Fruit fly (Drosophila melanogaster) whole organism, embryonic: ENCODE measurements around the gene vkg.
A peak's percentile ranks its signal among the peaks of the same experiment; 100 is the strongest.

Source experiments
- CG10321 ChIP-seq: fragments of 200-800 bp; sonication (Bioruptor generic); IDR thresholded peaks from 2 replicates; pipeline ENCODE4 v1.3.6; 2022; ENCODE audit warnings: missing biosample characterization, missing genetic modification characterization
- CG12071 ChIP-seq: fragments of 200-800 bp; sonication (Bioruptor generic); optimal IDR thresholded peaks from 3 replicates; lab custom pipeline; 2018; ENCODE audit warnings: missing biosample characterization, mild to moderate bottlenecking, missing genetic modification characterization
- CG12155 ChIP-seq: fragments of 200-800 bp; sonication (Bioruptor generic); optimal IDR thresholded peaks from 3 replicates; lab custom pipeline; 2016; ENCODE audit warnings: missing biosample characterization, missing genetic modification characterization
- CG13775 ChIP-seq: fragments of 200-800 bp; sonication (Bioruptor generic); optimal IDR thresholded peaks from 3 replicates; lab custom pipeline; 2017; ENCODE audit warnings: missing biosample characterization, mild to moderate bottlenecking, missing genetic modification characterization
- CG16815 ChIP-seq: fragments of 200-800 bp; sonication (Bioruptor generic); optimal IDR thresholded peaks from 3 replicates; lab custom pipeline; 2017; ENCODE audit warnings: missing biosample characterization, mild to moderate bottlenecking, missing genetic modification characterization
- CG17612 ChIP-seq: fragments of 200-800 bp; sonication (Bioruptor generic); IDR thresholded peaks from 2 replicates; pipeline ENCODE4 v1.3.6; 2022; ENCODE audit warnings: missing biosample characterization, missing genetic modification characterization
- CG18619 ChIP-seq: fragments of 200-800 bp; sonication (Bioruptor generic); optimal IDR thresholded peaks from 3 replicates; lab custom pipeline; 2017; ENCODE audit warnings: missing biosample characterization, mild to moderate bottlenecking, missing genetic modification characterization
- CG32532 ChIP-seq: fragments of 200-800 bp; sonication (Bioruptor generic); IDR thresholded peaks from 2 replicates; pipeline ENCODE4 v1.3.6; 2022; ENCODE audit warnings: missing biosample characterization, missing genetic modification characterization
- CG32772 ChIP-seq: fragments of 200-800 bp; sonication (Bioruptor generic); IDR thresholded peaks from 2 replicates; pipeline ENCODE4 v1.3.6; 2022; ENCODE audit warnings: missing biosample characterization, missing genetic modification characterization
- CG6654 ChIP-seq: fragments of 200-800 bp; sonication (Bioruptor generic); optimal IDR thresholded peaks from 2 replicates; lab custom pipeline; 2017; ENCODE audit warnings: missing biosample characterization, mild to moderate bottlenecking, missing genetic modification characterization
- CG6689 ChIP-seq: fragments of 200-800 bp; sonication (Bioruptor generic); IDR thresholded peaks from 2 replicates; pipeline ENCODE4 v1.3.6; 2022; ENCODE audit warnings: missing biosample characterization, missing genetic modification characterization
- CG7372 ChIP-seq: fragments of 200-800 bp; sonication (Bioruptor generic); IDR thresholded peaks from 2 replicates; pipeline ENCODE4 v1.3.6; 2022; ENCODE audit warnings: missing biosample characterization, missing genetic modification characterization
- CG8281 ChIP-seq: fragments of 200-800 bp; sonication (Bioruptor generic); optimal IDR thresholded peaks from 2 replicates; lab custom pipeline; 2018; ENCODE audit warnings: missing biosample characterization, mild to moderate bottlenecking, missing genetic modification characterization, moderate library complexity
- CG8478 ChIP-seq: fragments of >200 bp; optimal IDR thresholded peaks from 2 replicates; lab custom pipeline; 2018
- CG9932 ChIP-seq: fragments of 200-800 bp; sonication (Bioruptor generic); IDR thresholded peaks from 2 replicates; pipeline ENCODE4 v1.3.6; 2022; ENCODE audit warnings: missing biosample characterization, missing genetic modification characterization
- D19B ChIP-seq: fragments of 200-800 bp; sonication (Bioruptor generic); optimal IDR thresholded peaks from 2 replicates; lab custom pipeline; 2017; ENCODE audit warnings: missing biosample characterization, mild to moderate bottlenecking, missing genetic modification characterization
- Doc3 ChIP-seq: fragments of 200-800 bp; sonication (Bioruptor generic); IDR thresholded peaks from 3 replicates; pipeline ENCODE4 v1.3.6; 2022; ENCODE audit warnings: missing biosample characterization, missing genetic modification characterization; ENCODE audit not compliant: partially characterized antibody
- Fer3 ChIP-seq: fragments of 200-800 bp; sonication (Bioruptor generic); optimal IDR thresholded peaks from 2 replicates; lab custom pipeline; 2018; ENCODE audit warnings: missing biosample characterization, mild to moderate bottlenecking, missing genetic modification characterization, moderate library complexity
- H15 ChIP-seq: fragments of 200-800 bp; sonication (Bioruptor generic); IDR thresholded peaks from 3 replicates; pipeline ENCODE4 v1.3.6; 2022; ENCODE audit warnings: missing biosample characterization, missing genetic modification characterization
- HHEX ChIP-seq: fragments of 200-800 bp; sonication (Bioruptor generic); optimal IDR thresholded peaks from 3 replicates; lab custom pipeline; 2017; ENCODE audit warnings: missing biosample characterization, mild to moderate bottlenecking, missing genetic modification characterization, missing genetic modification reagents
- Hmr ChIP-seq: fragments of 200-800 bp; sonication (Bioruptor generic); optimal IDR thresholded peaks from 3 replicates; lab custom pipeline; 2017; ENCODE audit warnings: mild to moderate bottlenecking, missing biosample characterization, missing genetic modification reagents, missing genetic modification characterization
- Hsf ChIP-seq: fragments of 200-800 bp; sonication (Bioruptor generic); optimal IDR thresholded peaks from 3 replicates; lab custom pipeline; 2016; ENCODE audit warnings: missing biosample characterization, missing genetic modification characterization
- MTF-1 ChIP-seq: fragments of 200-800 bp; sonication (Bioruptor generic); optimal IDR thresholded peaks from 2 replicates; lab custom pipeline; 2018; ENCODE audit warnings: missing biosample characterization, mild to moderate bottlenecking, missing genetic modification characterization, borderline replicate concordance
- NC2α ChIP-seq: fragments of 200-800 bp; sonication (Bioruptor generic); optimal IDR thresholded peaks from 2 replicates; lab custom pipeline; 2016; ENCODE audit warnings: missing biosample characterization, missing genetic modification characterization
- NC2β ChIP-seq: fragments of 200-800 bp; sonication (Bioruptor generic); optimal IDR thresholded peaks from 2 replicates; lab custom pipeline; 2016; ENCODE audit warnings: missing biosample characterization, missing genetic modification characterization
- Nf-YC ChIP-seq: fragments of 200-800 bp; optimal IDR thresholded peaks from 3 replicates; lab custom pipeline; 2019; ENCODE audit warnings: missing biosample characterization, mild to moderate bottlenecking, missing genetic modification characterization, moderate library complexity
- Ssrp ChIP-seq: fragments of 200-800 bp; sonication (Bioruptor generic); optimal IDR thresholded peaks from 2 replicates; lab custom pipeline; 2018; ENCODE audit warnings: missing biosample characterization, mild to moderate bottlenecking, missing genetic modification characterization, moderate library complexity
- Tbp ChIP-seq: fragments of >200 bp; optimal IDR thresholded peaks from 2 replicates; lab custom pipeline; 2018; ENCODE audit warnings: missing biosample characterization, missing genetic modification characterization
- Xrp1 ChIP-seq: fragments of 200-800 bp; sonication (Bioruptor generic); IDR thresholded peaks from 2 replicates; pipeline ENCODE4 v1.3.6; 2022; ENCODE audit warnings: missing biosample characterization, missing genetic modification characterization
- al ChIP-seq: fragments of 200-800 bp; sonication (Bioruptor generic); IDR thresholded peaks from 2 replicates; pipeline ENCODE4 v1.3.6; 2022; ENCODE audit warnings: missing biosample characterization, missing genetic modification characterization
- bowl ChIP-seq: fragments of 200-800 bp; sonication (Bioruptor generic); IDR thresholded peaks from 2 replicates; pipeline ENCODE4 v1.3.6; 2022; ENCODE audit warnings: missing biosample characterization, missing genetic modification characterization
- btn ChIP-seq: fragments of 200-800 bp; sonication (Bioruptor generic); optimal IDR thresholded peaks from 2 replicates; lab custom pipeline; 2016; ENCODE audit warnings: missing biosample characterization, missing genetic modification characterization
- dpn ChIP-seq, 2 experiments: fragments of 200-800 bp; sonication (Bioruptor generic); optimal IDR thresholded peaks; 3 replicates each; lab custom pipeline; 2016; ENCODE audit warnings: missing biosample characterization in 2 of 2, missing genetic modification characterization in 2 of 2
- gcm ChIP-seq: fragments of 200-800 bp; sonication (Bioruptor generic); optimal IDR thresholded peaks from 2 replicates; lab custom pipeline; 2019; ENCODE audit warnings: missing biosample characterization, mild to moderate bottlenecking, missing genetic modification characterization, moderate library complexity
- ind ChIP-seq: fragments of 200-800 bp; sonication (Bioruptor generic); optimal IDR thresholded peaks from 3 replicates; lab custom pipeline; 2016; ENCODE audit warnings: missing biosample characterization, missing genetic modification characterization
- ken ChIP-seq: fragments of 200-800 bp; sonication (Bioruptor generic); IDR thresholded peaks from 3 replicates; pipeline ENCODE4 v1.3.6; 2022; ENCODE audit warnings: missing biosample characterization, missing genetic modification characterization
- lmd ChIP-seq: fragments of 200-800 bp; sonication (Bioruptor generic); IDR thresholded peaks from 2 replicates; pipeline ENCODE4 v1.3.6; 2022; ENCODE audit warnings: missing biosample characterization, missing genetic modification characterization
- mam ChIP-seq: fragments of 200-800 bp; sonication (Bioruptor generic); optimal IDR thresholded peaks from 3 replicates; lab custom pipeline; 2016; ENCODE audit warnings: missing biosample characterization, missing genetic modification characterization
- nerfin-2 ChIP-seq: fragments of 200-800 bp; sonication (Bioruptor generic); IDR thresholded peaks from 2 replicates; pipeline ENCODE4 v1.3.6; 2022; ENCODE audit warnings: missing biosample characterization, missing genetic modification characterization; ENCODE audit not compliant: partially characterized antibody
- odd ChIP-seq: fragments of 200-800 bp; sonication (Bioruptor generic); optimal IDR thresholded peaks from 2 replicates; lab custom pipeline; 2017; ENCODE audit warnings: missing biosample characterization, mild to moderate bottlenecking, missing genetic modification characterization
- p53 ChIP-seq: fragments of 200-800 bp; sonication (Bioruptor generic); optimal IDR thresholded peaks from 2 replicates; lab custom pipeline; 2016; ENCODE audit warnings: missing biosample characterization, missing genetic modification characterization
- pros ChIP-seq: fragments of 200-800 bp; sonication (Bioruptor generic); optimal IDR thresholded peaks from 3 replicates; lab custom pipeline; 2019; ENCODE audit warnings: missing biosample characterization, mild to moderate bottlenecking, missing genetic modification characterization, moderate library complexity
- pzg ChIP-seq: fragments of 200-800 bp; sonication (Bioruptor generic); optimal IDR thresholded peaks from 3 replicates; lab custom pipeline; 2018; ENCODE audit warnings: missing biosample characterization, mild to moderate bottlenecking, missing genetic modification characterization, moderate library complexity
- ranshi ChIP-seq: fragments of 200-800 bp; sonication (Bioruptor generic); IDR thresholded peaks from 2 replicates; pipeline ENCODE4 v1.3.6; 2022; ENCODE audit warnings: missing biosample characterization, missing genetic modification characterization
- scrt ChIP-seq: fragments of 200-800 bp; sonication (Bioruptor generic); optimal IDR thresholded peaks from 2 replicates; lab custom pipeline; 2018; ENCODE audit warnings: missing biosample characterization, mild to moderate bottlenecking, missing genetic modification characterization, moderate library complexity
- sima ChIP-seq: fragments of 200-800 bp; sonication (Bioruptor generic); optimal IDR thresholded peaks from 2 replicates; lab custom pipeline; 2016; ENCODE audit warnings: missing biosample characterization, missing genetic modification characterization
- sisA ChIP-seq: fragments of 200-800 bp; sonication (Bioruptor generic); IDR thresholded peaks from 2 replicates; pipeline ENCODE4 v1.3.6; 2022; ENCODE audit warnings: missing biosample characterization, missing genetic modification characterization
- sr ChIP-seq: fragments of 200-800 bp; sonication (Bioruptor generic); IDR thresholded peaks from 3 replicates; pipeline ENCODE4 v1.3.6; 2022; ENCODE audit warnings: missing biosample characterization, missing genetic modification characterization
- tgo ChIP-seq: fragments of 200-800 bp; sonication (Bioruptor generic); IDR thresholded peaks from 3 replicates; pipeline ENCODE4 v1.3.6; 2022; ENCODE audit warnings: missing biosample characterization, missing genetic modification characterization
- toy ChIP-seq: fragments of 200-800 bp; sonication (Bioruptor generic); IDR thresholded peaks from 2 replicates; pipeline ENCODE4 v1.3.6; 2022; ENCODE audit warnings: missing biosample characterization, missing genetic modification characterization

The vkg gene

DNA sequence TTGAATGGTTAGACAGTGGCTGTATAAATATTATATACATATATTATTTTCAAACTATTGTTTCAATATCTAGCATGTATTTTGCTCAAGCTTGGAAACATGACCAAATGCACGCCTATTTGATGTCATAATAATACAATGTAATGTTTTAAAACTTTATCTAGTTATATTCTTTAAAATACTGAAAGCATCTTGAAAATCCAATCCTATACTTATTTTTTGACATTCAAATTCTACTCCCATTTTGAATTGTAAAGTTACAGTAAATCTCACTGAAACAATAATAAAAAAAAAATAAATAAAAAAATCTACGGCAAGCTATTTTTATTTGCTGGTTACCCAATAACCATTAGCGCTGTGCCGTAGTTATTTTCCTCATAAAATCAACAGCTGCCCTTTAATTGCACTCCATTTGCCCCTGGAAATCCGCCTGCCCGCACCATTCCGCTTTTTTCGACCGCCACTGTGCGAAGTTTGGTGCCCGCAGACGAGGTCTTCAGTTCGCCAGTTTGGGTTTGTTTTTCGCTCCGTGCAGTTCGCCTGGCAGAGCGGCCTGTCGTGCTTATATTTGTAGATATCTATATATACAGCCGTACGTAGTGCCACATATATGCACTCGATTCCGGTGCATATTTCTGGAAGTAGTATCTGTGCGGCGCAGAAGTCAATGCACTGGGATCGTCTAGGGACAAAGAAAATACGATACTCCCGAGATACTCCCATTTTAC, 17.1 kb upstream of the vkg start (continued):
- TF ChIP-seq HHEX (GFP tag; lab: Kevin White, UChicago) (peak; percentile 69), Doc3 (GFP tag; lab: Robert Waterston, UW) (no peak), CG8281 (tag; lab: Kevin White, UChicago) (no peak), CG32532 (GFP tag; lab: Robert Waterston, UW) (peak; percentile 72), p53 (GFP tag; lab: Kevin White, UChicago) (no peak), ken (GFP tag; lab: Robert Waterston, UW) (peak; percentile 60; the same call in 2 of the 3 replicates), NC2α (GFP tag; lab: Kevin White, UChicago) (no peak), CG7372 (GFP tag; lab: Robert Waterston, UW) (no peak), CG6654 (GFP tag; lab: Kevin White, UChicago) (no peak), CG13775 (GFP tag; lab: Kevin White, UChicago) (peak; percentile 67), Nf-YC (tag; lab: Kevin White, UChicago) (peak; percentile 43), sisA (peak; percentile 35; the same call in 1 of the 2 replicates), btn (no peak), CG18619 (peak; percentile 70), CG10321 (GFP tag; lab: Robert Waterston, UW) (0 out of 2 replicates have a peak, but pooled peaks have one; percentile 35), pzg (GFP tag; lab: Kevin White, UChicago) (no peak), toy (no peak), nerfin-2 (GFP tag; lab: Robert Waterston, UW) (no peak), CG32772 (peak; percentile 34; the same call in 1 of the 2 replicates), CG12155 (GFP tag; lab: Kevin White, UChicago) (peak; percentile 31), al (GFP tag; lab: Robert Waterston, UW) (no peak), Tbp (GFP tag; lab: Kevin White, UChicago) (no peak), scrt (no peak), CG17612 (GFP tag; lab: Robert Waterston, UW) (no peak), NC2β (GFP tag; lab: Kevin White, UChicago) (no peak), MTF-1 (GFP tag; lab: Kevin White, UChicago) (peak; percentile 5), D19B (GFP tag; lab: Kevin White, UChicago) (peak; percentile 25), Fer3 (tag; lab: Kevin White, UChicago) (peak; percentile 21), mam (GFP tag; lab: Kevin White, UChicago) (peak; percentile 54), Hmr (peak; percentile 48), dpn (GFP tag; optimal IDR thresholded peaks at IDR 0.05; lab: Kevin White, UChicago) (peak; percentile 45 to 46), Xrp1 (GFP tag; lab: Robert Waterston, UW) (peak; percentile 61), sr (GFP tag; lab: Robert Waterston, UW) (peak; percentile 40; the same call in 1 of the 3 replicates), tgo (GFP tag; lab: Robert Waterston, UW) (peak; percentile 44; the same call in 1 of the 3 replicates), CG16815 (GFP tag; lab: Kevin White, UChicago) (peak; percentile 1), CG8478 (lab: Kevin White, UChicago) (no peak), Ssrp (tag; lab: Kevin White, UChicago) (peak; percentile 46), gcm (peak; percentile 61), Hsf (GFP tag; lab: Kevin White, UChicago) (peak; percentile 27), H15 (peak; percentile 43; the same call in 1 of the 3 replicates), lmd (GFP tag; lab: Robert Waterston, UW) (peak; percentile 54; the same call in 1 of the 2 replicates), CG12071 (no peak), bowl (GFP tag; lab: Robert Waterston, UW) (0 out of 2 replicates have a peak, but pooled peaks have one; percentile 45), CG6689 (GFP tag; lab: Robert Waterston, UW) (peak; percentile 45; the same call in 1 of the 2 replicates), CG9932 (GFP tag; lab: Robert Waterston, UW) (peak; percentile 51), sima (GFP tag; lab: Kevin White, UChicago) (no peak), odd (peak; percentile 56), pros (GFP tag; lab: Kevin White, UChicago) (no peak), ind (GFP tag; lab: Kevin White, UChicago) (peak; percentile 54), ranshi (no peak)
